Worm (Caenorhabditis elegans) whole organism, late embryonic: ENCODE measurements around the gene lev-8.

ENCODE experiments used
- C38D4.7 ChIP-seq: fragments of 200-800 bp; sonication (Bioruptor generic); optimal IDR thresholded peaks from 2 replicates; lab custom pipeline; 2018; ENCODE audit warnings: mild to moderate bottlenecking, missing genetic modification characterization, moderate library complexity, missing compliant biosample characterization
- F13H6.1 ChIP-seq: sonication (generic microtip); optimal IDR thresholded peaks from 2 replicates; lab custom pipeline; 2016; ENCODE audit warnings: missing genetic modification characterization, missing compliant biosample characterization
- K02D7.2 ChIP-seq: sonication (generic microtip); optimal IDR thresholded peaks from 2 replicates; lab custom pipeline; 2017; ENCODE audit warnings: mild to moderate bottlenecking, missing genetic modification characterization, missing compliant biosample characterization
- K09A11.1 ChIP-seq: sonication (generic microtip); optimal IDR thresholded peaks from 2 replicates; lab custom pipeline; 2017; ENCODE audit warnings: antibody characterized with exemption, mild to moderate bottlenecking, missing genetic modification characterization, missing compliant biosample characterization; ENCODE audit not compliant: insufficient read depth
- T23F11.4 ChIP-seq: fragments of 200-800 bp; sonication (Bioruptor generic); optimal IDR thresholded peaks from 2 replicates; lab custom pipeline; 2018; ENCODE audit warnings: mild to moderate bottlenecking, missing genetic modification characterization, missing compliant biosample characterization
- Y22D7AL.16 ChIP-seq: sonication (generic microtip); optimal IDR thresholded peaks from 2 replicates; lab custom pipeline; 2016; ENCODE audit warnings: missing genetic modification characterization, missing compliant biosample characterization
- ahr-1 ChIP-seq: sonication (generic microtip); optimal IDR thresholded peaks from 2 replicates; lab custom pipeline; 2016; ENCODE audit warnings: missing genetic modification characterization, missing compliant biosample characterization
- ama-1 ChIP-seq: fragments of 150-350 bp; optimal IDR thresholded peaks from 2 replicates; lab custom pipeline; 2014
- ceh-14 ChIP-seq: sonication (generic microtip); optimal IDR thresholded peaks from 2 replicates; lab custom pipeline; 2016; ENCODE audit warnings: missing genotype, missing genetic modification characterization, missing compliant biosample characterization
- ceh-22 ChIP-seq: sonication (generic microtip); optimal IDR thresholded peaks from 2 replicates; lab custom pipeline; 2017; ENCODE audit warnings: missing biosample characterization, missing genetic modification characterization
- ceh-24 ChIP-seq: sonication (generic microtip); optimal IDR thresholded peaks from 2 replicates; lab custom pipeline; 2016; ENCODE audit warnings: mild to moderate bottlenecking, missing genetic modification characterization, missing compliant biosample characterization
- ceh-34 ChIP-seq: sonication (generic microtip); optimal IDR thresholded peaks from 2 replicates; lab custom pipeline; 2016; ENCODE audit warnings: mild to moderate bottlenecking, missing genetic modification characterization, missing compliant biosample characterization
- ceh-45 ChIP-seq: fragments of 200-800 bp; sonication (Bioruptor generic); IDR thresholded peaks from 2 replicates; pipeline ENCODE4 v1.3.6; 2022; ENCODE audit warnings: missing genetic modification reagents, missing genetic modification characterization, missing compliant biosample characterization
- che-1 ChIP-seq: sonication (generic microtip); optimal IDR thresholded peaks from 2 replicates; lab custom pipeline; 2016; ENCODE audit warnings: mild to moderate bottlenecking, missing genetic modification characterization, missing compliant biosample characterization
- dmd-4 ChIP-seq: sonication (generic microtip); optimal IDR thresholded peaks from 2 replicates; lab custom pipeline; 2016; ENCODE audit warnings: borderline replicate concordance, missing genetic modification characterization, missing compliant biosample characterization
- dve-1 ChIP-seq: sonication (generic microtip); optimal IDR thresholded peaks from 2 replicates; lab custom pipeline; 2017; ENCODE audit warnings: antibody characterized with exemption, mild to moderate bottlenecking, missing genetic modification characterization, missing compliant biosample characterization
- elt-4 ChIP-seq: sonication (generic microtip); optimal IDR thresholded peaks from 2 replicates; lab custom pipeline; 2016; ENCODE audit warnings: missing genetic modification characterization, missing compliant biosample characterization
- ets-4 ChIP-seq: sonication (generic microtip); optimal IDR thresholded peaks from 2 replicates; lab custom pipeline; 2016; ENCODE audit warnings: missing genetic modification characterization, missing compliant biosample characterization
- eyg-1 ChIP-seq: sonication (generic microtip); optimal IDR thresholded peaks from 2 replicates; lab custom pipeline; 2016; ENCODE audit warnings: missing genotype, missing genetic modification characterization, missing compliant biosample characterization
- fkh-6 ChIP-seq: sonication (generic microtip); optimal IDR thresholded peaks from 2 replicates; lab custom pipeline; 2016; ENCODE audit warnings: missing genetic modification characterization, missing compliant biosample characterization
- gmeb-2 ChIP-seq: sonication (generic microtip); optimal IDR thresholded peaks from 2 replicates; lab custom pipeline; 2016; ENCODE audit warnings: missing genetic modification characterization, inconsistent platforms, missing compliant biosample characterization
- hlh-13 ChIP-seq: fragments of 200-800 bp; sonication (Bioruptor generic); optimal IDR thresholded peaks from 2 replicates; lab custom pipeline; 2018; ENCODE audit warnings: mild to moderate bottlenecking, missing genetic modification characterization, missing compliant biosample characterization
- hlh-15 ChIP-seq: sonication (generic microtip); optimal IDR thresholded peaks from 2 replicates; lab custom pipeline; 2016; ENCODE audit warnings: missing genetic modification characterization, missing compliant biosample characterization
- hlh-30 ChIP-seq: sonication (generic microtip); optimal IDR thresholded peaks from 2 replicates; lab custom pipeline; 2017; ENCODE audit warnings: antibody characterized with exemption, missing genetic modification characterization, missing compliant biosample characterization; ENCODE audit not compliant: insufficient read depth
- hlh-8 ChIP-seq: sonication (generic microtip); optimal IDR thresholded peaks from 2 replicates; lab custom pipeline; 2016; ENCODE audit warnings: missing genotype, missing genetic modification characterization, missing compliant biosample characterization
- lin-11 ChIP-seq: fragments of 200-800 bp; sonication (Bioruptor generic); optimal IDR thresholded peaks from 2 replicates; lab custom pipeline; 2018; ENCODE audit warnings: mild to moderate bottlenecking, missing genetic modification characterization, missing compliant biosample characterization
- madf-2 ChIP-seq: sonication (generic microtip); optimal IDR thresholded peaks from 2 replicates; lab custom pipeline; 2017; ENCODE audit warnings: missing genetic modification characterization, missing compliant biosample characterization
- mec-3 ChIP-seq: sonication (generic microtip); optimal IDR thresholded peaks from 2 replicates; lab custom pipeline; 2016; ENCODE audit warnings: borderline replicate concordance, missing genetic modification characterization, missing compliant biosample characterization
- nfya-1 ChIP-seq: sonication (generic microtip); optimal IDR thresholded peaks from 2 replicates; lab custom pipeline; 2017; ENCODE audit warnings: missing genetic modification characterization, mild to moderate bottlenecking, missing compliant biosample characterization, antibody characterized with exemption, moderate library complexity
- nhr-11 ChIP-seq: fragments of 150-350 bp; optimal IDR thresholded peaks from 2 replicates; lab custom pipeline; 2014; ENCODE audit warnings: missing biosample characterization, missing genetic modification characterization
- nhr-232 ChIP-seq: sonication (generic microtip); optimal IDR thresholded peaks from 2 replicates; lab custom pipeline; 2016; ENCODE audit warnings: missing genetic modification characterization, missing compliant biosample characterization
- odd-2 ChIP-seq: sonication (generic microtip); optimal IDR thresholded peaks from 2 replicates; lab custom pipeline; 2017; ENCODE audit warnings: antibody characterized with exemption, mild to moderate bottlenecking, missing genetic modification characterization, missing compliant biosample characterization
- pag-3 ChIP-seq: sonication (generic microtip); optimal IDR thresholded peaks from 2 replicates; lab custom pipeline; 2016; ENCODE audit warnings: missing compliant biosample characterization, missing genetic modification characterization, borderline replicate concordance
- pat-9 ChIP-seq: fragments of 200-800 bp; sonication (Bioruptor generic); optimal IDR thresholded peaks from 2 replicates; lab custom pipeline; 2018; ENCODE audit warnings: mild to moderate bottlenecking, missing genetic modification characterization, moderate library complexity, missing compliant biosample characterization
- pha-4 ChIP-seq: fragments of 150-350 bp; optimal IDR thresholded peaks from 2 replicates; lab custom pipeline; 2018; ENCODE audit warnings: missing biosample characterization, missing genetic modification reagents, missing genetic modification characterization
- rnt-1 ChIP-seq: sonication (generic microtip); optimal IDR thresholded peaks from 2 replicates; lab custom pipeline; 2016; ENCODE audit warnings: missing genetic modification characterization, missing compliant biosample characterization
- sdc-2 ChIP-seq: sonication (generic microtip); optimal IDR thresholded peaks from 2 replicates; lab custom pipeline; 2016; ENCODE audit warnings: missing genotype, missing genetic modification characterization, missing compliant biosample characterization
- syd-9 ChIP-seq: sonication (generic microtip); optimal IDR thresholded peaks from 2 replicates; lab custom pipeline; 2016; ENCODE audit warnings: mild to moderate bottlenecking, missing genetic modification characterization, moderate library complexity, missing compliant biosample characterization
- tbx-2 ChIP-seq: sonication (generic microtip); optimal IDR thresholded peaks from 2 replicates; lab custom pipeline; 2016; ENCODE audit warnings: missing genetic modification characterization, missing compliant biosample characterization
- ttx-3 ChIP-seq: sonication (generic microtip); optimal IDR thresholded peaks from 2 replicates; lab custom pipeline; 2016; ENCODE audit warnings: missing genetic modification reagents, missing genetic modification characterization, missing compliant biosample characterization
- unc-42 ChIP-seq: sonication (generic microtip); optimal IDR thresholded peaks from 2 replicates; lab custom pipeline; 2016; ENCODE audit warnings: missing genotype, missing genetic modification characterization, missing compliant biosample characterization
- unc-55 ChIP-seq: sonication (generic microtip); optimal IDR thresholded peaks from 2 replicates; lab custom pipeline; 2017; ENCODE audit warnings: missing biosample characterization, missing genetic modification reagents, missing genetic modification characterization
- unc-86 ChIP-seq: sonication (generic microtip); optimal IDR thresholded peaks from 2 replicates; lab custom pipeline; 2016; ENCODE audit warnings: missing genetic modification characterization, missing compliant biosample characterization
- zip-5 ChIP-seq: sonication (generic microtip); optimal IDR thresholded peaks from 2 replicates; lab custom pipeline; 2016; ENCODE audit warnings: missing genetic modification characterization, missing compliant biosample characterization
- ztf-16 ChIP-seq: sonication (generic microtip); optimal IDR thresholded peaks from 2 replicates; lab custom pipeline; 2017; ENCODE audit warnings: missing genetic modification characterization, missing compliant biosample characterization

The lev-8 gene

DNA sequence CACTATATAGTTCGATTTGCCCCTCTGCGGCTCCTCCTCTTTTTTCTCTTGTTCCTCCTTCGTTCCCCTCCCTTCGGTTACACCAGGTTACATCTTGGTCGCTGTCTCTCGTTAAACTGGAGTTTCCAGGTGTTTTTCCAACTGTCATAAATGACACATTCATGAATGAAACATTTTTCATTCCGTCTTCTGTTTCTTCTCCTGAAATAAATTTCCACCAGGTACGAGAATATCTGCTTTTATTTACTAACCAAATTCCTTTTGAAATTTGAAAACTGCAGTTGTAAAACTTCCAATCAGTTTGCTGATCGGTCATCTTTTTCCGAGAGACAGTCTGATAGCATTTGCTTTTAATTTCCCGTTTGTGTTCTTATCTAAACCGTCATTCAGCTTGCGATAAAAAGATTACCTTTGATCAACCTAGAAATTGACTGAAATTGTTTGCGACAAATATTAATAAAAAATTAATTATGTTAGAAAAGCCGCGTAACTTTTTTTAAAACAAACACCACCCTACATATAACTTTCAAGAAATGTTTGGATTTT lies 4.4 kb upstream of the lev-8 start, which contains the start of gene C35C5.10:
Gene C35C5.10 (plus strand): TSS at position 51 of the 546 bp plus-strand sequence.
- TF ChIP-seq elt-4 (tag; lab: Kevin White, UChicago) (no peak), ceh-24 (no peak), pat-9 (tag; lab: Kevin White, UChicago) (no peak), ttx-3 (tag; lab: Kevin White, UChicago) (no peak), gmeb-2 (no peak), ama-1 (no peak), sdc-2 (tag; lab: Kevin White, UChicago) (no peak), madf-2 (no peak), mec-3 (tag; lab: Kevin White, UChicago) (no peak), hlh-15 (tag; lab: Kevin White, UChicago) (no peak), ahr-1 (tag; lab: Kevin White, UChicago) (no peak), rnt-1 (tag; lab: Kevin White, UChicago) (no peak), Y22D7AL.16 (tag; lab: Kevin White, UChicago) (no peak), dve-1 (tag; lab: Kevin White, UChicago) (no peak), unc-55 (GFP tag; lab: Kevin White, UChicago) (no peak), nfya-1 (no peak), syd-9 (tag; lab: Kevin White, UChicago) (no peak), lin-11 (tag; lab: Kevin White, UChicago) (no peak)

DNA sequence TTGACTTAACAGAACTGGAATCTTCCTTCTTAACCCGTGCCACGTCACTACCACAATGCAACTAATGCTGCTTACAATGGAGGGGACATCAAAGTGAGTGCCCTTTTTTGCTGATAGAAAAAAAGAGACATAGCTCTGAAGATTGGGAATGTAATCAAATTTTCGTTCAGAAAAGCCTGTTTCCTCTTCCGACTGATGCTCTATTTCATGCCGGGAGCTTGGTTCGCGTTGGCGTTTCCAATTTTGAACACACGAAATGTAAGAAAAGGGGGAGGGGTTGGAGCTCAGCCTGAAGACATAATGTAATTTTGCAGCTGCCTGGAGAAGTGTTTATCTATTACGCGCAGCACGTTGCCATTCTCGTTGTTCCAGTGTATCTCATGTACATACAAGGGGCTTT lies 2.6 kb upstream of the lev-8 start:
- no peak for TF ChIP-seq F13H6.1
- TF ChIP-seq ets-4 (tag; lab: Kevin White, UChicago) = no peak
- TF ChIP-seq mec-3 (tag; lab: Kevin White, UChicago) = no peak
- no peak for TF ChIP-seq ama-1
- TF ChIP-seq sdc-2 (tag; lab: Kevin White, UChicago) = no peak
- TF ChIP-seq unc-42 (tag; lab: Kevin White, UChicago) = peak; percentile 94
- no peak for TF ChIP-seq unc-55 (GFP tag; lab: Kevin White, UChicago)

ce11 chrX:11560076-11560475 lies 639 bp upstream of the lev-8 start:
- TF ChIP-seq rnt-1 (tag; lab: Kevin White, UChicago) = peak; percentile 61
- TF ChIP-seq pag-3 = no peak
- TF ChIP-seq ceh-34 (tag; lab: Kevin White, UChicago) = peak; percentile 65
- TF ChIP-seq unc-55 (GFP tag; lab: Kevin White, UChicago) = peak; percentile 29

DNA sequence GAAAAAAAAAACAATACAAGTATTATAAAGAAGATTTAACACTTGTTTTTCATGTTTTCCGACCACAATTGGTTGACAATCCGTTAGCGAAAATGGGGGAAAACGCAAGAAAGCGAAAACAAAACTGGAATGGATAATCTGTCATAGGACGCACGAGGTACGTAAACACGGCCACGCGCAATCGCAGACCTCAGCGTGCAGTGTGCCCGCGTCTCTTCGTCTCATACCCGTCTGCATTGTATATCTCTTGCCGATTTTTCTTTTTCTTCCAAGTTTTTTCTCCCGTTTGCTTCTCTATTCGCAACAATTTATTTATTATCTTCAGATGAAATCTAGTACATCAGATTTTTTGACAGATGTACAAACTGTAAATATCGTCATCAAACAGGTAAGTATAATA lies 2.9 kb downstream of the lev-8 start, which contains the start of gene trpp-9:
Gene trpp-9 (plus strand): TSS at position 261 of the 400 bp plus-strand sequence.
- no peak for TF ChIP-seq che-1
- TF ChIP-seq ceh-14 (tag; lab: Kevin White, UChicago) = no peak
- no peak for TF ChIP-seq rnt-1 (tag; lab: Kevin White, UChicago)
- TF ChIP-seq ets-4 (tag; lab: Kevin White, UChicago) = no peak
- TF ChIP-seq ceh-45 (GFP tag; lab: Robert Waterston, UW) = no peak
- no peak for TF ChIP-seq C38D4.7 (GFP tag; lab: Kevin White, UChicago)
- TF ChIP-seq K09A11.1 (tag; lab: Kevin White, UChicago) = no peak
- no peak for TF ChIP-seq hlh-8 (tag; lab: Kevin White, UChicago)
- TF ChIP-seq pha-4 (tag; lab: Kevin White, UChicago) = no peak
- TF ChIP-seq pat-9 (tag; lab: Kevin White, UChicago) = no peak
- TF ChIP-seq dmd-4 (tag; lab: Kevin White, UChicago) = no peak
- TF ChIP-seq Y22D7AL.16 (tag; lab: Kevin White, UChicago) = no peak
- TF ChIP-seq hlh-13 = no peak
- no peak for TF ChIP-seq ceh-22 (tag; lab: Kevin White, UChicago)
- peak; percentile 29 for TF ChIP-seq tbx-2
- no peak for TF ChIP-seq zip-5 (tag; lab: Kevin White, UChicago)
- peak; percentile 48 for TF ChIP-seq nfya-1
- TF ChIP-seq ceh-34 (tag; lab: Kevin White, UChicago) = peak; percentile 16
- TF ChIP-seq nhr-232 (tag; lab: Kevin White, UChicago) = no peak
- TF ChIP-seq dve-1 (tag; lab: Kevin White, UChicago) = peak; percentile 29
- TF ChIP-seq T23F11.4 (GFP tag; lab: Kevin White, UChicago) = no peak
- TF ChIP-seq K02D7.2 (tag; lab: Kevin White, UChicago) = no peak
- TF ChIP-seq hlh-15 (tag; lab: Kevin White, UChicago) = no peak
- TF ChIP-seq hlh-30 = peak; percentile 83
- no peak for TF ChIP-seq ztf-16 (tag; lab: Kevin White, UChicago)
- no peak for TF ChIP-seq odd-2 (tag; lab: Kevin White, UChicago)
- no peak for TF ChIP-seq syd-9 (tag; lab: Kevin White, UChicago)
- TF ChIP-seq eyg-1 (tag; lab: Kevin White, UChicago) = no peak
- TF ChIP-seq unc-86 = no peak
- no peak for TF ChIP-seq nhr-11 (tag; lab: Kevin White, UChicago)
- TF ChIP-seq madf-2 = no peak
- no peak for TF ChIP-seq fkh-6 (tag; lab: Kevin White, UChicago)
